Worm (Caenorhabditis elegans): ENCODE data around the gene B0464.9.

The B0464.9 gene

DNA sequence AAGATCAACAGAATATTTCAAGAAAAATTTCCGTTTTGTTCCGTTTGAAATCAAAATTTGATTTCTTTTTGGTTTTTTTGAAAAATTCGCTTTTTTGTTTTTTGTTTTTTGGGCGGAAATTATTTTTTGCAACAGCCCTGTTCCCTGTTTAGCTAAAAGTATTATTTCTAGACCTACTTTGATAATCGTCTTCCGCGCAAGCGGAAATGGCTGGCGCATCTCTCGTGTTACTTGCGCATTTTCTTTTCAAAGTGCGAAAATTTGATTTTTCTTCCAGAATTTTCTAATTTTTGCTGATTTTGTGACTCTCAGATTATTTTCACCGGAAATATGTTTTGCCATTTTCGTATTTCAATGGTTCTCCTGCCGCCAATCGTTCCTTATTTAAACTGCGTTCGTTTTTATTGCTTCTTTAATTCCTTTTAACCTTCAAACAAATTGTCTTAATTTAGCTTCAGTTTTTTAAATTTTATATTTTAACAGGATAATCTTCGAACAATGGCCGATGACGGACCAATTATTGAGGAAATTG is 31.9 kb upstream of the B0464.9 start, which contains the start of gene cpar-1:
Gene cpar-1 (plus strand): TSS at position 482 of the 532 bp plus-strand sequence.
- TF ChIP-seq Y116A8C.19 (tag; optimal IDR thresholded peaks at IDR 0.05; ENCODE audit: borderline replicate concordance): no peak
- TF ChIP-seq ceh-82 (tag; optimal IDR thresholded peaks at IDR 0.05): no peak
- TF ChIP-seq hlh-17 (GFP tag; optimal IDR thresholded peaks at IDR 0.05; ENCODE audit: borderline replicate concordance): no peak
- no peak for TF ChIP-seq xbp-1 (tag; optimal IDR thresholded peaks at IDR 0.05)
- TF ChIP-seq egl-13 (tag; optimal IDR thresholded peaks at IDR 0.05): no peak
- no peak for TF ChIP-seq unc-86 (tag; optimal IDR thresholded peaks at IDR 0.05)
- no peak for TF ChIP-seq efl-1 (optimal IDR thresholded peaks at IDR 0.05)
- peak in 1 of 2 experiments; percentile 12 for TF ChIP-seq efl-1 (GFP tag; optimal IDR thresholded peaks at IDR 0.05 in 1 of 2)
- TF ChIP-seq nhr-85 (tag): peak; percentile 21
- TF ChIP-seq snu-23 (GFP tag; optimal IDR thresholded peaks at IDR 0.05): no peak
- no peak for TF ChIP-seq ztf-11 (tag; optimal IDR thresholded peaks at IDR 0.05)
- TF ChIP-seq nhr-11 (tag; optimal IDR thresholded peaks at IDR 0.05): no peak

DNA sequence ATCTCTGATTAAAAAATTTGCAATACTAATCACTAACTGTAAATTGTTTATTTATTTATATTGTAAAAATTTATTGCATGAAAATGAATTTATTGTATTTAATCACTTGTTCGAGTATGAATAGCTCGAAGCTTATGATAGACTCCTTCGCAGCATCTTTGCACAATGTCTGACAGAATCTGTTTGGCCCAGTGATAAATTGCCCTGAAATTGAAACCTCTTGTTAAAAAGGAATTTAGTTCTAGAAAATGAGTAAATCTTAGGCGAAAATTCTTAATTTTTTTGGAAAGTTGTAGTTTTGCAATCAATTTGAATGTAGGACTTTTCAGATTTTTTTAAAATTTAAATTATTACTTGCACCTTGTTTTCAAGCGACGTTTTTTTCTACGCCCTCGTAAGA is 30.6 kb upstream of the B0464.9 start:
- no peak for TF ChIP-seq nhr-71 (tag; optimal IDR thresholded peaks at IDR 0.05)
- TF ChIP-seq F16B12.6 (tag; optimal IDR thresholded peaks at IDR 0.05): no peak
- no peak for TF ChIP-seq lin-39 (tag; optimal IDR thresholded peaks at IDR 0.05)
- no peak for TF ChIP-seq tbx-2 (tag; optimal IDR thresholded peaks at IDR 0.05)
- no peak for TF ChIP-seq lir-3 (tag; optimal IDR thresholded peaks at IDR 0.05; ENCODE audit: poor library complexity)
- TF ChIP-seq zip-4 (GFP tag; optimal IDR thresholded peaks at IDR 0.05): no peak
- TF ChIP-seq ztf-4 (tag; optimal IDR thresholded peaks at IDR 0.05): no peak
- no peak for TF ChIP-seq irx-1 (tag; optimal IDR thresholded peaks at IDR 0.05)
- no peak for TF ChIP-seq C16A3.4 (tag; optimal IDR thresholded peaks at IDR 0.05)

DNA sequence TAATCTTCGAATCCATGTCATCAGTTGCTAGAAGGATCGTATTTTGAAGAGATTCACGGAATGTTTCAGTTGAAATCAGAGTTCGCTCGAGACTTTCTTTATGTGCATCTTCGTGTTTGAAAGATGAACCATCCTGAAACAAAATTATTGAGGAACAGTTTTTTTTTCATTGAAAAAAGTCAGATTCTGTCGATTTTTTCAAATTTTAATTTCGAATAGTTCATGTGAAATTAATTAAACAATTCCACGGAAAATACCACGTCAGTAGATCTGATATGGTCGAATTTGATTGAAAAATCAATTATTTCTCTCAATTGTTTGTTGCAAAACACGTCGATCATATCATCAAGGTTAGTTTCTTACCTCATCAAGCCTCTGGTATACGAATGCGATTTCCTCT is 26.2 kb upstream of the B0464.9 start, which contains the start of gene F54C8.1:
Gene F54C8.1 (plus strand): TSS at position 301 of the 400 bp plus-strand sequence.
- TF ChIP-seq lin-13 (GFP tag; optimal IDR thresholded peaks at IDR 0.05) (no peak), ceh-8 (GFP tag; optimal IDR thresholded peaks at IDR 0.05) (no peak), lin-35 (GFP tag; optimal IDR thresholded peaks at IDR 0.05) (no peak), grh-1 (GFP tag; IDR thresholded peaks at IDR 0.05) (no peak), pqm-1 (tag; optimal IDR thresholded peaks at IDR 0.05) (no peak), elt-2 (tag; optimal IDR thresholded peaks at IDR 0.05) (no peak), nhr-71 (tag; optimal IDR thresholded peaks at IDR 0.05) (no peak), hpl-2 (GFP tag; optimal IDR thresholded peaks at IDR 0.05) (no peak), nhr-77 (tag; optimal IDR thresholded peaks at IDR 0.05) (no peak), zip-4 (GFP tag; optimal IDR thresholded peaks at IDR 0.05) (no peak), nhr-76 (tag; optimal IDR thresholded peaks at IDR 0.05) (no peak), nhr-90 (tag; optimal IDR thresholded peaks at IDR 0.05; ENCODE audit: poor library complexity) (no peak), pag-3 (tag; optimal IDR thresholded peaks at IDR 0.05; ENCODE audit: borderline replicate concordance, insufficient read depth) (no peak), aly-2 (tag; optimal IDR thresholded peaks at IDR 0.05) (no peak), dpl-1 (GFP tag; optimal IDR thresholded peaks at IDR 0.05) (no peak), nhr-84 (tag; optimal IDR thresholded peaks at IDR 0.05) (no peak), aha-1 (tag; optimal IDR thresholded peaks at IDR 0.05) (no peak), C16A3.4 (tag; optimal IDR thresholded peaks at IDR 0.05) (no peak)

DNA sequence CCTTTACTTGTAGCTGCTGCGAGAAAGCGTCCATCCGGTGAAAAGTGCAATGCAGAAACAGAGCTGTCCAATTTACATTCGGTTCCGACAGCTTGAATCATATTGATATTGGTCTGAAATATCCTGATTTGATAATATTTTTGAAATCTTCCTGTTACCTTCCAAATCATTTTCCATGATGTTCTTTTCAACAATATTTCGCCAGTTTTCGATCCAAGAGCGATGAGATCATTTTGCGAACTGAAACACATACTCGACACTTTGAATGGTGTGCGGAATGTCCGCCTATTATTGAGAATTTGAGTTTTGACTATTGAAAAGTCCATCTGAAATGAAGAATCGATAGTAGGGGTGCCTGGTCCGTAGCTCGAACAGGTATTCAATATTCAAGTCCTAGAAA is 24.4 kb upstream of the B0464.9 start, which contains the start of gene emb-30:
Gene emb-30 (minus strand): TSS at position 328 of the 400 bp plus-strand sequence.
- TF ChIP-seq nhr-90 (tag; optimal IDR thresholded peaks at IDR 0.05; ENCODE audit: poor library complexity) (peak; percentile 7), ama-1 (optimal IDR thresholded peaks at IDR 0.05) (peak; percentile 52), unc-62 (GFP tag; optimal IDR thresholded peaks at IDR 0.05) (no peak)
